Fruit fly (Drosophila melanogaster) whole organism, prepupa: ENCODE data around the gene CG15638.

Experiments
- CG10669 ChIP-seq: fragments of 200-800 bp; sonication (Bioruptor generic); optimal IDR thresholded peaks from 3 replicates; lab custom pipeline; 2018; ENCODE audit warnings: missing biosample characterization, mild to moderate bottlenecking, missing genetic modification characterization, moderate library complexity
- CG11902 ChIP-seq: fragments of 200-800 bp; sonication (Bioruptor generic); optimal IDR thresholded peaks from 3 replicates; lab custom pipeline; 2016; ENCODE audit warnings: missing biosample characterization, missing genetic modification characterization
- CG3032 ChIP-seq: fragments of 200-800 bp; optimal IDR thresholded peaks from 2 replicates; lab custom pipeline; 2019; ENCODE audit warnings: missing biosample characterization, mild to moderate bottlenecking, missing genetic modification characterization, moderate library complexity
- CG32006 ChIP-seq: fragments of 200-800 bp; sonication (Bioruptor generic); optimal IDR thresholded peaks from 3 replicates; lab custom pipeline; 2017; ENCODE audit warnings: missing biosample characterization, mild to moderate bottlenecking, missing genetic modification characterization
- CG6163 ChIP-seq: fragments of 200-800 bp; sonication (Bioruptor generic); IDR thresholded peaks from 3 replicates; pipeline ENCODE4 v1.3.6; 2022; ENCODE audit warnings: missing biosample characterization, missing genetic modification characterization
- CG6808 ChIP-seq: fragments of 200-800 bp; sonication (Bioruptor generic); optimal IDR thresholded peaks from 3 replicates; lab custom pipeline; 2017; ENCODE audit warnings: missing biosample characterization, missing genetic modification characterization, mild to moderate bottlenecking, moderate library complexity, missing genetic modification reagents
- CG8119 ChIP-seq: fragments of 200-800 bp; sonication (Bioruptor generic); IDR thresholded peaks from 3 replicates; pipeline ENCODE4 v1.3.6; 2022; ENCODE audit warnings: missing biosample characterization, missing genetic modification characterization
- CG9139 ChIP-seq: fragments of 200-800 bp; sonication (Bioruptor generic); optimal IDR thresholded peaks from 3 replicates; lab custom pipeline; 2017; ENCODE audit warnings: missing biosample characterization, mild to moderate bottlenecking, missing genetic modification characterization
- Gug ChIP-seq: fragments of 200-800 bp; sonication (Bioruptor generic); IDR thresholded peaks from 2 replicates; pipeline ENCODE4 v1.3.6; 2022; ENCODE audit warnings: missing biosample characterization, missing genetic modification characterization
- Lpt ChIP-seq: fragments of 200-800 bp; sonication (Bioruptor generic); optimal IDR thresholded peaks from 3 replicates; lab custom pipeline; 2016; ENCODE audit warnings: missing biosample characterization, missing genetic modification characterization
- Sox102F ChIP-seq: fragments of 200-800 bp; sonication (Bioruptor generic); optimal IDR thresholded peaks from 2 replicates; lab custom pipeline; 2016; ENCODE audit warnings: missing biosample characterization, mild to moderate bottlenecking, missing genetic modification characterization
- fd85E ChIP-seq: fragments of 200-800 bp; sonication (Bioruptor generic); optimal IDR thresholded peaks from 3 replicates; lab custom pipeline; 2016; ENCODE audit warnings: missing biosample characterization, missing genetic modification characterization
- fkh ChIP-seq: fragments of 200-800 bp; sonication (Bioruptor generic); optimal IDR thresholded peaks from 3 replicates; lab custom pipeline; 2017; ENCODE audit warnings: missing biosample characterization, mild to moderate bottlenecking, missing genetic modification characterization, moderate library complexity

DNA sequence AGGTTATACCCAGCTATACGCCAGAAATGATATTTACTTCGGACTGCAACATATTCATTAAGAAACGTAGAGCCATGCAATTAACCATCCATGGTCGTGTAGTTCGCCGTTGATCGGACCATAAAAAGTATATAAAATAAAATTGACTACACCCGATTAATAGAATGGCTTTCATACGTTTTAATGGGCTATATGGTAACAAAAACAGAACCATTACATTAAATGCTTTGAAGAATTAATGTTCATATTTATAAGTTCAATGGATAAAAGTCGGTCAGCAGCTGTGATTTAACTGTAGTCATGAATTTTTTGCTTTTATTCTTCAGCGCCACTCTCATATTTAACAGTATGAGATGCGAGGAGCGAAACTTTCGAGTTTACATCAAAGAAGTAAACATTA is 3.1 kb downstream of the CG15638 start, which contains the start of gene CG33645:
- TF ChIP-seq CG9139 (GFP tag; lab: Kevin White, UChicago) (no peak), CG10669 (GFP tag; lab: Kevin White, UChicago) (no peak), CG6808 (GFP tag; lab: Kevin White, UChicago) (no peak), Sox102F (GFP tag; lab: Kevin White, UChicago) (no peak), CG6163 (GFP tag; lab: Robert Waterston, UW) (no peak), CG32006 (no peak), CG3032 (tag; lab: Kevin White, UChicago) (no peak), CG11902 (no peak), fkh (GFP tag; lab: Kevin White, UChicago) (no peak), CG8119 (GFP tag; lab: Robert Waterston, UW) (no peak), Gug (GFP tag; lab: Robert Waterston, UW) (no peak), Lpt (GFP tag; lab: Kevin White, UChicago) (no peak), fd85E (GFP tag; lab: Kevin White, UChicago) (no peak)
